Worm (Caenorhabditis elegans): ENCODE data around the gene Y1A5A.1.

Y1A5A.1 gene

DNA sequence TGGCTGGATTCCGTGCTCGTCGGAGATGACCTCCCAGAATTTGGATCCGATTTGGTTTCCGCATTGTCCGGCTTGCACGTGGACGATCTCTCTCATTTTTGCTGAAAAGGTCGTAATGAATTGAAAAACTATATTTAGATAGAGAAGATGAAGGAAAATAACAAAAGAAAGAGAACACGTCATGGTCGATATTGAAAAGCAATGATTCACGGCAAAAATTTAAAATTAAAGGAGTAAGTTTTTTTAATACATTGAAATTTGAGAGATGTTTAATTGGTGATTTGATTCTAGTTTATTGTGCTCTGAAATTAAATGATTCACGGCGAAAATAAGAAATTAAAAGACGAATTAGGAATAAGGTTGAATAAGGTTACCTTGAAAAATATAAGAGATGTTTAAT lies 31.1 kb upstream of the Y1A5A.1 start, which contains the start of gene tbb-2:
Gene tbb-2 (minus strand): TSS at position 101 of the 400 bp plus-strand sequence.
- no peak for TF ChIP-seq nfya-1 (tag; optimal IDR thresholded peaks at IDR 0.05)
- TF ChIP-seq ceh-45 (GFP tag; IDR thresholded peaks at IDR 0.05), result no peak
- TF ChIP-seq elt-2 (tag; optimal IDR thresholded peaks at IDR 0.05), result no peak
- no peak for TF ChIP-seq npax-4 (tag; optimal IDR thresholded peaks at IDR 0.05)
- no peak for TF ChIP-seq ceh-2 (tag; optimal IDR thresholded peaks at IDR 0.05)
- no peak for TF ChIP-seq ref-2 (tag; optimal IDR thresholded peaks at IDR 0.05)
- TF ChIP-seq ceh-30 (tag; optimal IDR thresholded peaks at IDR 0.05), result no peak
- TF ChIP-seq sdc-2 (tag; optimal IDR thresholded peaks at IDR 0.05), result no peak
- no peak for TF ChIP-seq C38D4.7 (GFP tag; optimal IDR thresholded peaks at IDR 0.05)
- TF ChIP-seq hlh-8 (tag; optimal IDR thresholded peaks at IDR 0.05), result no peak
- no peak for TF ChIP-seq ceh-22 (tag; optimal IDR thresholded peaks at IDR 0.05)
- TF ChIP-seq pha-2 (tag; optimal IDR thresholded peaks at IDR 0.05), result no peak
- TF ChIP-seq ceh-14 (tag; optimal IDR thresholded peaks at IDR 0.05), result no peak
- no peak for TF ChIP-seq rnt-1 (tag; optimal IDR thresholded peaks at IDR 0.05)
- TF ChIP-seq ztf-16 (tag; optimal IDR thresholded peaks at IDR 0.05), result no peak
- no peak for TF ChIP-seq ets-4 (tag; optimal IDR thresholded peaks at IDR 0.05)
- no peak for TF ChIP-seq ceh-24 (tag; optimal IDR thresholded peaks at IDR 0.05)
- TF ChIP-seq C08G9.2 (tag; optimal IDR thresholded peaks at IDR 0.05), result no peak
- no peak for TF ChIP-seq unc-55 (GFP tag; optimal IDR thresholded peaks at IDR 0.05)

DNA sequence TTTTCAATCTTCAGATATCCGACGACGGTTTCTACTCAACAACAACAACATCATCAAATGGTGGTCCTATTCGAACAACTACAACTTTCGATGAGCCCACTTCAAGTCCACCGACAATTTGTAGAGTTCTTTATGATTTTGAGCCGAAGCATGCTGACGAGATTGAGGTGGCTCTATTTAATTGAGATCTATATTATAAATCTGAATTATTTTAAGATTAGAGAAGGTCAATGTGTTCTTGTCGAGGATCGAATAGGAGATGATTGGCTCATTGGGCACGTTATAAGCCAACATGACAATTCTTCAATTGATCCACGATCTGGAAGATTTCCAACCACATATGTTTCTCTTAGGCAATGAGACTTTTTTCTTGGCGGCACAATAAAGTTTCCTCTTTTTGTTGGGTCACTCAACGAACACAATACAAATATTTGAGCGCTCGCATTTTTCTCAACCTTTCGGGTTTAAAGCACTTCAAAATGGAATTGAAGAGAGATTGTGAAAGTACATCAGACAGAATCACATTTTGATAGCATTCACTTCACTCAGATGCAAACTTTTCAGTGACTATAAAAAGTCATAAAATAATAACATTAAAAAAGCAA lies 29.0 kb upstream of the Y1A5A.1 start:
- no peak for TF ChIP-seq fax-1 (tag; optimal IDR thresholded peaks at IDR 0.05)
- TF ChIP-seq pag-3 (tag; optimal IDR thresholded peaks at IDR 0.05; ENCODE audit: borderline replicate concordance), result no peak
- TF ChIP-seq ceh-22 (tag; optimal IDR thresholded peaks at IDR 0.05), result no peak
- TF ChIP-seq ceh-18 (tag; optimal IDR thresholded peaks at IDR 0.05), result no peak
- TF ChIP-seq pha-2 (tag; optimal IDR thresholded peaks at IDR 0.05), result no peak
- no peak for TF ChIP-seq nfya-1 (tag; optimal IDR thresholded peaks at IDR 0.05)
- TF ChIP-seq ref-2 (tag; optimal IDR thresholded peaks at IDR 0.05), result no peak
- no peak for TF ChIP-seq pha-4 (tag; optimal IDR thresholded peaks at IDR 0.05)
- no peak for TF ChIP-seq nhr-11 (tag; optimal IDR thresholded peaks at IDR 0.05)
- no peak for TF ChIP-seq unc-3 (GFP tag; conservative IDR thresholded peaks at IDR 0.05)
- TF ChIP-seq unc-3 (tag; optimal IDR thresholded peaks at IDR 0.05), result no peak
- TF ChIP-seq ceh-14 (tag; optimal IDR thresholded peaks at IDR 0.05), result no peak
- no peak for TF ChIP-seq npax-4 (tag; optimal IDR thresholded peaks at IDR 0.05)
- no peak for TF ChIP-seq pax-1 (tag; optimal IDR thresholded peaks at IDR 0.05)

DNA sequence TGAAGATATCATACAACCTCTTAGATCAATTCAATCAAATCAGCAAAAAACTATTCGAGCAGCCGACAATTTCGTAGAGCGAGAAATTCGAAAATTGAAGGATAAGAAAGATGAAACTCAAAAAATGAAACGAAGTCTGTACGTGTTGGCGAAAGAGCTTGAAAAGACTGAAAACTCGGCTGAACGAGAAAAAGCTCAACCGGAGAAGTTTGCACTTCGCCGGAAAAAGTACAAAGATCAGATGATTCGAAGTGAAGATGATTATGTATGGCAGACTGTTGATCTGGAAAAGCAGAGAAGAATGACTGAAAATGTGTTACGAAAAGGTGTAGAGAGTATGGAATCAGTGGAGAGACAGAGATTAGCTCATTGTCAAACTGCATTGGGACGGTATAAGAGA lies 26.6 kb upstream of the Y1A5A.1 start:
- TF ChIP-seq ceh-18 (tag; optimal IDR thresholded peaks at IDR 0.05) (no peak), ceh-2 (tag; optimal IDR thresholded peaks at IDR 0.05) (no peak), dve-1 (tag; optimal IDR thresholded peaks at IDR 0.05) (no peak), eyg-1 (tag; optimal IDR thresholded peaks at IDR 0.05) (no peak), pax-1 (tag; optimal IDR thresholded peaks at IDR 0.05) (no peak), dmd-4 (tag; optimal IDR thresholded peaks at IDR 0.05; ENCODE audit: borderline replicate concordance) (no peak), F13H6.1 (tag; optimal IDR thresholded peaks at IDR 0.05) (no peak), K02D7.2 (tag; optimal IDR thresholded peaks at IDR 0.05) (no peak), nhr-232 (tag; optimal IDR thresholded peaks at IDR 0.05) (no peak), hlh-15 (tag; optimal IDR thresholded peaks at IDR 0.05) (no peak)

ce11 chrIII:4012036-4012435 lies 25.6 kb upstream of the Y1A5A.1 start, which contains the start of gene C36E8.4:
Gene C36E8.4 (plus strand): TSS chrIII:4012336.
- TF ChIP-seq nhr-11 (tag; optimal IDR thresholded peaks at IDR 0.05) (no peak), C38D4.7 (GFP tag; optimal IDR thresholded peaks at IDR 0.05) (no peak), hlh-30 (tag; optimal IDR thresholded peaks at IDR 0.05; ENCODE audit: insufficient read depth) (no peak), hlh-8 (tag; optimal IDR thresholded peaks at IDR 0.05) (no peak)
